Worm (Caenorhabditis elegans): ENCODE measurements around the gene tag-196.

- TF ChIP-seq ceh-13 (GFP tag; optimal IDR thresholded peaks at IDR 0.05) = no peak
- TF ChIP-seq hmbx-1 (tag; optimal IDR thresholded peaks at IDR 0.05) = no peak
- no peak for TF ChIP-seq B0310.2 (tag; optimal IDR thresholded peaks at IDR 0.05)
Measured at ce11 chrV:8569841-8570361, 24.8 kb upstream of the tag-196 start, which contains the start of the genes F25G6.9 and symk-1.
